Worm (Caenorhabditis elegans) whole organism, L4 larva: ENCODE results near the gene twk-23.

ENCODE experiments used
- ceh-82 ChIP-seq: sonication (generic microtip); optimal IDR thresholded peaks from 2 replicates; lab custom pipeline; 2017; ENCODE audit warnings: missing biosample characterization, missing genetic modification characterization
- fos-1 ChIP-seq: fragments of 150-350 bp; optimal IDR thresholded peaks from 2 replicates; lab custom pipeline; 2014; ENCODE audit warnings: missing biosample characterization, missing genetic modification characterization
- jun-1 ChIP-seq: fragments of 150-350 bp; optimal IDR thresholded peaks from 2 replicates; lab custom pipeline; 2014; ENCODE audit warnings: missing biosample characterization, missing genetic modification reagents, missing genetic modification characterization
- nhr-76 ChIP-seq: fragments of 150-350 bp; optimal IDR thresholded peaks from 2 replicates; lab custom pipeline; 2014; ENCODE audit warnings: missing biosample characterization, missing genetic modification characterization

ce11 chrX:13790532-13790931 is 32.9 kb downstream of the twk-23 start, which contains the start of gene ZK1086.3:
- TF ChIP-seq jun-1 (tag; lab: Kevin White, UChicago) (no peak), nhr-76 (tag; lab: Kevin White, UChicago) (no peak), fos-1 (tag; lab: Kevin White, UChicago) (no peak), ceh-82 (tag; lab: Kevin White, UChicago) (no peak)
